Fruit fly (Drosophila melanogaster) whole organism, embryonic: ENCODE measurements around the gene vari.

Experiments
- BEAF-32 ChIP-seq: fragments of 200-800 bp; sonication (Bioruptor generic); optimal IDR thresholded peaks from 3 replicates; lab custom pipeline; 2017; ENCODE audit warnings: missing biosample characterization, missing genetic modification characterization, mild to moderate bottlenecking, moderate library complexity, missing genetic modification reagents
- Bdp1 ChIP-seq: fragments of 200-800 bp; sonication (Bioruptor generic); optimal IDR thresholded peaks from 3 replicates; lab custom pipeline; 2016; ENCODE audit warnings: missing biosample characterization, missing genetic modification characterization
- CG10147 ChIP-seq: fragments of 200-800 bp; sonication (Bioruptor generic); optimal IDR thresholded peaks from 2 replicates; lab custom pipeline; 2019; ENCODE audit warnings: missing biosample characterization, mild to moderate bottlenecking, missing genetic modification characterization, moderate library complexity
- CG10543 ChIP-seq: fragments of 200-800 bp; sonication (Bioruptor generic); optimal IDR thresholded peaks from 3 replicates; lab custom pipeline; 2017; ENCODE audit warnings: missing biosample characterization, mild to moderate bottlenecking, missing genetic modification characterization, moderate library complexity
- CG10565 ChIP-seq: fragments of 200-800 bp; sonication (Bioruptor generic); optimal IDR thresholded peaks from 3 replicates; lab custom pipeline; 2016; ENCODE audit warnings: missing biosample characterization, mild to moderate bottlenecking, missing genetic modification characterization
- CG12299 ChIP-seq: fragments of 200-800 bp; sonication (Bioruptor generic); optimal IDR thresholded peaks from 2 replicates; lab custom pipeline; 2018; ENCODE audit warnings: missing biosample characterization, mild to moderate bottlenecking, missing genetic modification characterization
- CG12769 ChIP-seq: fragments of 200-800 bp; sonication (Bioruptor generic); optimal IDR thresholded peaks from 2 replicates; lab custom pipeline; 2019; ENCODE audit warnings: missing biosample characterization, mild to moderate bottlenecking, missing genetic modification characterization, moderate library complexity
- CG14050 ChIP-seq: fragments of 200-800 bp; sonication (Bioruptor generic); IDR thresholded peaks from 3 replicates; pipeline ENCODE4 v1.3.6; 2022; ENCODE audit warnings: missing biosample characterization, missing genetic modification characterization
- CG14710 ChIP-seq: fragments of 200-800 bp; sonication (Bioruptor generic); optimal IDR thresholded peaks from 3 replicates; lab custom pipeline; 2019; ENCODE audit warnings: missing biosample characterization, mild to moderate bottlenecking, missing genetic modification characterization, moderate library complexity
- CG17186 ChIP-seq: fragments of 200-800 bp; sonication (Bioruptor generic); optimal IDR thresholded peaks from 3 replicates; lab custom pipeline; 2017; ENCODE audit warnings: missing biosample characterization, missing genetic modification reagents, missing genetic modification characterization
- CG17385 ChIP-seq: fragments of 200-800 bp; sonication (Bioruptor generic); optimal IDR thresholded peaks from 3 replicates; lab custom pipeline; 2018; ENCODE audit warnings: missing biosample characterization, mild to moderate bottlenecking, missing genetic modification characterization
- CG17568 ChIP-seq: fragments of 200-800 bp; sonication (Bioruptor generic); optimal IDR thresholded peaks from 2 replicates; lab custom pipeline; 2018; ENCODE audit warnings: missing biosample characterization, mild to moderate bottlenecking, missing genetic modification characterization, moderate library complexity
- CG2678 ChIP-seq: fragments of 200-800 bp; sonication (Bioruptor generic); optimal IDR thresholded peaks from 3 replicates; lab custom pipeline; 2019; ENCODE audit warnings: missing biosample characterization, mild to moderate bottlenecking, missing genetic modification characterization, moderate library complexity
- CG31365 ChIP-seq: fragments of 200-800 bp; sonication (Bioruptor generic); optimal IDR thresholded peaks from 2 replicates; lab custom pipeline; 2018; ENCODE audit warnings: missing biosample characterization, mild to moderate bottlenecking, missing genetic modification characterization
- CG34422 ChIP-seq: fragments of 200-800 bp; sonication (Bioruptor generic); IDR thresholded peaks from 3 replicates; pipeline ENCODE4 v1.3.6; 2022; ENCODE audit warnings: missing biosample characterization, missing genetic modification characterization
- CG4360 ChIP-seq: fragments of 200-800 bp; sonication (Bioruptor generic); IDR thresholded peaks from 2 replicates; pipeline ENCODE4 v1.3.6; 2022; ENCODE audit warnings: missing biosample characterization, missing genetic modification characterization
- CG5953 ChIP-seq: fragments of 200-800 bp; sonication (Bioruptor generic); IDR thresholded peaks from 2 replicates; pipeline ENCODE4 v1.3.6; 2022; ENCODE audit warnings: missing biosample characterization, missing genetic modification characterization
- CG6791 ChIP-seq: fragments of 200-800 bp; sonication (Bioruptor generic); IDR thresholded peaks from 3 replicates; pipeline ENCODE4 v1.3.6; 2022; ENCODE audit warnings: missing biosample characterization, missing genetic modification characterization; ENCODE audit not compliant: partially characterized antibody
- Drgx ChIP-seq: fragments of 200-800 bp; sonication (Bioruptor generic); IDR thresholded peaks from 2 replicates; pipeline ENCODE4 v1.3.6; 2022; ENCODE audit warnings: missing biosample characterization, missing genetic modification characterization
- Hr78 ChIP-seq, 2 experiments: fragments of 200-800 bp in 1 of 2; fragments of >200 bp in 1 of 2; sonication (Bioruptor generic) in 1 of 2; optimal IDR thresholded peaks; 2 replicates each; lab custom pipeline; 2017 to 2019; ENCODE audit warnings: missing biosample characterization in 2 of 2, missing genetic modification characterization in 2 of 2, mild to moderate bottlenecking in 1 of 2, moderate library complexity in 1 of 2
- Lim3 ChIP-seq: fragments of 200-800 bp; sonication (Bioruptor generic); IDR thresholded peaks from 2 replicates; pipeline ENCODE4 v1.3.6; 2022; ENCODE audit warnings: missing biosample characterization, missing genetic modification characterization
- NK7.1 ChIP-seq: fragments of 200-800 bp; sonication (Bioruptor generic); optimal IDR thresholded peaks from 3 replicates; lab custom pipeline; 2016; ENCODE audit warnings: missing biosample characterization, missing genetic modification characterization
- Opbp ChIP-seq: fragments of 200-800 bp; sonication (Bioruptor generic); IDR thresholded peaks from 3 replicates; pipeline ENCODE4 v1.3.6; 2022; ENCODE audit warnings: missing biosample characterization, missing genetic modification characterization; ENCODE audit not compliant: partially characterized antibody
- Pdp1 ChIP-seq, 2 experiments: fragments of 200-800 bp; sonication (Bioruptor generic); optimal IDR thresholded peaks; 3 replicates each; lab custom pipeline; 2016; ENCODE audit warnings: missing biosample characterization in 2 of 2, missing genetic modification characterization in 2 of 2, mild to moderate bottlenecking in 1 of 2, moderate library complexity in 1 of 2
- Rfx ChIP-seq: fragments of 200-800 bp; sonication (Bioruptor generic); IDR thresholded peaks from 2 replicates; pipeline ENCODE4 v1.3.6; 2022; ENCODE audit warnings: missing biosample characterization, missing genetic modification characterization
- Stat92E ChIP-seq, 3 experiments: fragments of >200 bp in 2 of 3; fragments of 200-800 bp in 1 of 3; sonication (Bioruptor generic) in 1 of 3; optimal IDR thresholded peaks; 2 replicates each; lab custom pipeline; 2017 to 2019; ENCODE audit warnings: missing biosample characterization in 3 of 3, missing genetic modification characterization in 3 of 3, mild to moderate bottlenecking in 1 of 3, moderate library complexity in 1 of 3
- ab ChIP-seq: fragments of 200-800 bp; sonication (Bioruptor generic); optimal IDR thresholded peaks from 2 replicates; lab custom pipeline; 2016; ENCODE audit warnings: missing biosample characterization, missing genetic modification characterization
- ato ChIP-seq: fragments of 200-800 bp; sonication (Bioruptor generic); IDR thresholded peaks from 2 replicates; pipeline ENCODE4 v1.3.6; 2022; ENCODE audit warnings: missing biosample characterization, missing genetic modification characterization; ENCODE audit not compliant: partially characterized antibody
- bbx ChIP-seq: fragments of 200-800 bp; sonication (Bioruptor generic); IDR thresholded peaks from 2 replicates; pipeline ENCODE4 v1.3.6; 2022; ENCODE audit warnings: missing biosample characterization, missing genetic modification characterization; ENCODE audit not compliant: partially characterized antibody
- bowl ChIP-seq: fragments of 200-800 bp; sonication (Bioruptor generic); IDR thresholded peaks from 2 replicates; pipeline ENCODE4 v1.3.6; 2022; ENCODE audit warnings: missing biosample characterization, missing genetic modification characterization
- btn ChIP-seq: fragments of 200-800 bp; sonication (Bioruptor generic); optimal IDR thresholded peaks from 2 replicates; lab custom pipeline; 2016; ENCODE audit warnings: missing biosample characterization, missing genetic modification characterization
- chm ChIP-seq: fragments of 200-800 bp; sonication (Bioruptor generic); IDR thresholded peaks from 2 replicates; pipeline ENCODE4 v1.3.6; 2022; ENCODE audit warnings: missing biosample characterization, missing genetic modification characterization
- ci ChIP-seq: fragments of 200-800 bp; sonication (Bioruptor generic); IDR thresholded peaks from 3 replicates; pipeline ENCODE4 v1.3.6; 2022; ENCODE audit warnings: missing biosample characterization, missing genetic modification characterization
- crol ChIP-seq: fragments of 200-800 bp; sonication (Bioruptor generic); IDR thresholded peaks from 2 replicates; pipeline ENCODE4 v1.3.6; 2022; ENCODE audit warnings: missing biosample characterization, missing genetic modification characterization
- dysf ChIP-seq: fragments of 200-800 bp; sonication (Bioruptor generic); IDR thresholded peaks from 3 replicates; pipeline ENCODE4 v1.3.6; 2022; ENCODE audit warnings: missing biosample characterization, missing genetic modification characterization
- ewg ChIP-seq: fragments of 200-800 bp; sonication (Bioruptor generic); optimal IDR thresholded peaks from 3 replicates; lab custom pipeline; 2017; ENCODE audit warnings: mild to moderate bottlenecking, missing biosample characterization, missing genetic modification reagents, missing genetic modification characterization
- gce ChIP-seq: fragments of 200-800 bp; sonication (Bioruptor generic); IDR thresholded peaks from 3 replicates; pipeline ENCODE4 v1.3.6; 2022; ENCODE audit warnings: missing biosample characterization, missing genetic modification characterization
- h ChIP-seq: fragments of >200 bp; optimal IDR thresholded peaks from 2 replicates; lab custom pipeline; 2017
- jigr1 ChIP-seq: fragments of 200-800 bp; sonication (Bioruptor generic); IDR thresholded peaks from 3 replicates; pipeline ENCODE4 v1.3.6; 2022; ENCODE audit warnings: missing biosample characterization, missing genetic modification characterization
- lmd ChIP-seq: fragments of 200-800 bp; sonication (Bioruptor generic); IDR thresholded peaks from 2 replicates; pipeline ENCODE4 v1.3.6; 2022; ENCODE audit warnings: missing biosample characterization, missing genetic modification characterization
- nau ChIP-seq: fragments of 200-800 bp; sonication (Bioruptor generic); optimal IDR thresholded peaks from 3 replicates; lab custom pipeline; 2017; ENCODE audit warnings: missing biosample characterization, mild to moderate bottlenecking, missing genetic modification characterization, missing genetic modification reagents
- pros ChIP-seq: fragments of 200-800 bp; sonication (Bioruptor generic); optimal IDR thresholded peaks from 3 replicates; lab custom pipeline; 2019; ENCODE audit warnings: missing biosample characterization, mild to moderate bottlenecking, missing genetic modification characterization, moderate library complexity
- row ChIP-seq: fragments of 200-800 bp; sonication (Bioruptor generic); IDR thresholded peaks from 3 replicates; pipeline ENCODE4 v1.3.6; 2022; ENCODE audit warnings: missing biosample characterization, missing genetic modification characterization
- scrt ChIP-seq: fragments of 200-800 bp; sonication (Bioruptor generic); optimal IDR thresholded peaks from 2 replicates; lab custom pipeline; 2018; ENCODE audit warnings: missing biosample characterization, mild to moderate bottlenecking, missing genetic modification characterization, moderate library complexity
- sqz ChIP-seq: fragments of 200-800 bp; sonication (Bioruptor generic); optimal IDR thresholded peaks from 3 replicates; lab custom pipeline; 2018; ENCODE audit warnings: missing biosample characterization, mild to moderate bottlenecking, missing genetic modification characterization
- stc ChIP-seq: fragments of 200-800 bp; sonication (Bioruptor generic); IDR thresholded peaks from 2 replicates; pipeline ENCODE4 v1.3.6; 2022; ENCODE audit warnings: missing biosample characterization, missing genetic modification characterization
- stwl ChIP-seq: fragments of 200-800 bp; sonication (Bioruptor generic); optimal IDR thresholded peaks from 3 replicates; lab custom pipeline; 2018; ENCODE audit warnings: missing biosample characterization, mild to moderate bottlenecking, missing genetic modification characterization, moderate library complexity
- sug ChIP-seq: fragments of 200-800 bp; optimal IDR thresholded peaks from 2 replicates; lab custom pipeline; 2019; ENCODE audit warnings: missing biosample characterization, mild to moderate bottlenecking, missing genetic modification characterization, moderate library complexity
- tx ChIP-seq: fragments of 200-800 bp; sonication (Bioruptor generic); optimal IDR thresholded peaks from 2 replicates; lab custom pipeline; 2016; ENCODE audit warnings: missing biosample characterization, missing genetic modification characterization

Gene vari

DNA sequence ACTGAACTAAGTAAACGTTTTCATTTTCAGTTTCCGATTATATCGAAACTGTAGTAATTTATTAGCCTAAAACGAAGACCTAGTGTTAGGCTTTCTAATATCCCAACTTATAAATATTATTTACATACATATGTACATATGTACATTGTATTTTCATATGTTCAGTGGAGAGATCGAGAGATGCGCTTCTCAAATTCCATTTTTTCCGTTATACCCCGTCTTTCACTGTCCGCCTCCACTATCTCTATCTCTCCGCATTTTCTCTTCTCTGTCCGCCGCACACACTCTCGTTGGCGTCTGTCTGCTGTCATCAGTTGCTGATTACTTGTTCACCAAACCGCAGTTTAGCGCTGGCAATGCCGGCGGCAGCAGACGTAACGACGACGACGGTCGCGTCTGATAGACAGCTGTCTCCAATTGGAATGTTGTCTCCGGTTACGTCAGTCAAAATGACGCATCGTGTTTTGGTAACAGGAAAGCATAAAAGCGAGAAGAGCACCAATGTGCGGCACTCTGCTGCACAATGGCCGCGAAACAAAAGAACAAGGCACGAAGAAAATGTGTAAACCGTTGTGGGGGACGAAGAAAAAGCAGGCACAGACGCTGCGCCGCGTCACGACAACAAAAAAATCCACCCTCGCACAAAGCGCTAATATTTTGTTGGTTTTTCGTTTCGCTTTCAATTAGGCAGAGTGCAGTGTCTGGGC lies 25.8 kb upstream of the vari start, which contains the start of gene CG9331 (continued):
- no peak for TF ChIP-seq CG17568
- TF ChIP-seq CG4360 (GFP tag; lab: Robert Waterston, UW), result peak; percentile 59
- no peak for TF ChIP-seq ab (GFP tag; lab: Kevin White, UChicago)
- peak; percentile 77; the same call in 2 of the 3 replicates for TF ChIP-seq ci (GFP tag; lab: Robert Waterston, UW)
- no peak for TF ChIP-seq h (lab: Kevin White, UChicago)
- TF ChIP-seq Pdp1 (GFP tag; optimal IDR thresholded peaks at IDR 0.05; lab: Kevin White, UChicago), result peak in 1 of 2 experiments; percentile 99
- peak; percentile 28; the same call in 1 of the 2 replicates for TF ChIP-seq Drgx (GFP tag; lab: Robert Waterston, UW)
- no peak for TF ChIP-seq Bdp1 (GFP tag; lab: Kevin White, UChicago)
- peak; percentile 25 for TF ChIP-seq BEAF-32
- TF ChIP-seq ato (GFP tag; lab: Robert Waterston, UW), result peak; percentile 59; the same call in 1 of the 2 replicates
- TF ChIP-seq bbx (GFP tag; lab: Robert Waterston, UW), result peak; percentile 75; the same call in 1 of the 2 replicates
- TF ChIP-seq crol (GFP tag; lab: Robert Waterston, UW), result peak; percentile 70
- TF ChIP-seq NK7.1, result no peak
- 0 out of 2 replicates have a peak, but pooled peaks have one; percentile 12 for TF ChIP-seq stc (GFP tag; lab: Robert Waterston, UW)
- peak; percentile 65; the same call in 2 of the 3 replicates for TF ChIP-seq Opbp
- no peak for TF ChIP-seq CG17385 (GFP tag; lab: Kevin White, UChicago)
- 0 out of 2 replicates have a peak, but pooled peaks have one; percentile 3 for TF ChIP-seq CG5953
- TF ChIP-seq, all 482 proteins: peak for 104

DNA sequence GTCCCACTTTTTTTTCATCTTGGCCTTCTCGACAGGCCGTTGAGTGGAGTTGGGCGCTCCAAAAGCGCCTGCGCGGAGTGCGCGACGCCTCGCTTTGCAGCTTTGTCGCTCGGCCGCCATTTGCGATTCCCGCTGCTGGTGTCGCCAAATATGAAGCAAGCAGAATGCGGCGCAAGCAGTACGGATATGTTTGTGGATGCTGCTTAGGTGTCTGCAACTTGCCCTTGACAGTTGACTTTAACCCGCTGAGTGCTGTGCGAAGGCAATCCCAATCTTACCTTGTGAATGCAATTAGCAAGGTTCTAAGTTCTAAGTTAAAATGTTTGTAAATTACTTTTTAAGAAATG lies 25.2 kb upstream of the vari start:
- TF ChIP-seq gce (GFP tag; lab: Robert Waterston, UW) (no peak), jigr1 (no peak), CG34422 (GFP tag; lab: Robert Waterston, UW) (no peak), ewg (GFP tag; lab: Kevin White, UChicago) (peak; percentile 64), Hr78 (GFP tag; optimal IDR thresholded peaks at IDR 0.05; lab: Kevin White, UChicago) (peak in 1 of 2 experiments; percentile 56), pros (GFP tag; lab: Kevin White, UChicago) (peak; percentile 34), CG14710 (tag; lab: Kevin White, UChicago) (no peak), CG12299 (tag; lab: Kevin White, UChicago) (no peak), sqz (GFP tag; lab: Kevin White, UChicago) (no peak), CG14050 (GFP tag; lab: Robert Waterston, UW) (no peak), CG31365 (tag; lab: Kevin White, UChicago) (peak; percentile 87), nau (GFP tag; lab: Kevin White, UChicago) (no peak), bowl (GFP tag; lab: Robert Waterston, UW) (peak; percentile 35; the same call in 1 of the 2 replicates), CG10565 (no peak), CG12769 (tag; lab: Kevin White, UChicago) (peak; percentile 50), CG17186 (GFP tag; lab: Kevin White, UChicago) (no peak), CG2678 (no peak), CG10147 (GFP tag; lab: Kevin White, UChicago) (peak; percentile 28), Rfx (GFP tag; lab: Robert Waterston, UW) (no peak), Stat92E (GFP tag; optimal IDR thresholded peaks at IDR 0.05; lab: Kevin White, UChicago) (no peak), sug (tag; lab: Kevin White, UChicago) (peak; percentile 12), lmd (GFP tag; lab: Robert Waterston, UW) (no peak), chm (no peak), stwl (tag; lab: Kevin White, UChicago) (no peak), row (GFP tag; lab: Robert Waterston, UW) (no peak), btn (GFP tag; lab: Kevin White, UChicago) (no peak), Lim3 (GFP tag; lab: Robert Waterston, UW) (no peak), tx (GFP tag; lab: Kevin White, UChicago) (no peak), dysf (GFP tag; lab: Robert Waterston, UW) (no peak), CG6791 (GFP tag; lab: Robert Waterston, UW) (no peak), scrt (no peak), CG10543 (GFP tag; lab: Kevin White, UChicago) (no peak)
